Fruit fly (Drosophila melanogaster): ENCODE data around the gene spoon.
A peak's percentile ranks its signal among the peaks of the same experiment; 100 is the strongest.

The spoon gene

dm6 chrX:5420568-5421019 is at the start of gene spoon:
Gene spoon, minus strand, starts transcription at chrX:5420867.
- no peak for TF ChIP-seq Sox102F (GFP tag; optimal IDR thresholded peaks at IDR 0.05)
- TF ChIP-seq Eip78C (GFP tag): peak; percentile 62
- no peak for TF ChIP-seq CG9139 (GFP tag; optimal IDR thresholded peaks at IDR 0.05)
- TF ChIP-seq fd85E (GFP tag; optimal IDR thresholded peaks at IDR 0.05): no peak
- no peak for TF ChIP-seq Met (GFP tag; optimal IDR thresholded peaks at IDR 0.05)
- TF ChIP-seq lz (GFP tag; optimal IDR thresholded peaks at IDR 0.05): peak; percentile 1
- no peak for TF ChIP-seq Eip75B (GFP tag; optimal IDR thresholded peaks at IDR 0.05)
- no peak for TF ChIP-seq CG11902 (GFP tag; optimal IDR thresholded peaks at IDR 0.05)
- TF ChIP-seq CG11294 (GFP tag; IDR thresholded peaks at IDR 0.05): no peak
- TF ChIP-seq CG1621 (tag; optimal IDR thresholded peaks at IDR 0.05): peak; percentile 22
- TF ChIP-seq CG15336 (GFP tag; IDR thresholded peaks at IDR 0.05): 0 out of 2 replicates have a peak, but pooled peaks have one; percentile 14
- TF ChIP-seq CG6792 (GFP tag; optimal IDR thresholded peaks at IDR 0.05): no peak
- TF ChIP-seq CG8319 (GFP tag; optimal IDR thresholded peaks at IDR 0.05): no peak
- TF ChIP-seq CG16779 (tag; optimal IDR thresholded peaks at IDR 0.05): no peak
- TF ChIP-seq CG8632 (GFP tag; optimal IDR thresholded peaks at IDR 0.05): no peak
- no peak for TF ChIP-seq eg (GFP tag; IDR thresholded peaks at IDR 0.05)
- peak; percentile 16 for TF ChIP-seq topi (GFP tag; optimal IDR thresholded peaks at IDR 0.05)
- TF ChIP-seq achi (GFP tag; optimal IDR thresholded peaks at IDR 0.05): peak; percentile 24
- no peak for TF ChIP-seq CG3919 (GFP tag; optimal IDR thresholded peaks at IDR 0.05)
- TF ChIP-seq Sox15 (GFP tag; optimal IDR thresholded peaks at IDR 0.05): no peak
- TF ChIP-seq CG7368 (GFP tag; optimal IDR thresholded peaks at IDR 0.05): no peak
- peak; percentile 34 for TF ChIP-seq Hr39 (GFP tag; optimal IDR thresholded peaks at IDR 0.05)
- no peak for TF ChIP-seq net (GFP tag; optimal IDR thresholded peaks at IDR 0.05)
- no peak for TF ChIP-seq fd59A (GFP tag; optimal IDR thresholded peaks at IDR 0.05)
- peak; percentile 43 for TF ChIP-seq CG31627 (GFP tag; optimal IDR thresholded peaks at IDR 0.05)
- TF ChIP-seq CG6854 (GFP tag; optimal IDR thresholded peaks at IDR 0.05): no peak
- TF ChIP-seq Ets21C (GFP tag; optimal IDR thresholded peaks at IDR 0.05): no peak
- TF ChIP-seq fkh (GFP tag; optimal IDR thresholded peaks at IDR 0.05): peak; percentile 18
- no peak for TF ChIP-seq acj6 (GFP tag; optimal IDR thresholded peaks at IDR 0.05)
- TF ChIP-seq vri (GFP tag; optimal IDR thresholded peaks at IDR 0.05): no peak
- no peak for TF ChIP-seq Lpt (GFP tag; optimal IDR thresholded peaks at IDR 0.05)
- no peak for TF ChIP-seq CG32006 (GFP tag; optimal IDR thresholded peaks at IDR 0.05)
- TF ChIP-seq CG4318 (GFP tag; optimal IDR thresholded peaks at IDR 0.05): no peak
- TF ChIP-seq svp (GFP tag): peak; percentile 60
- TF ChIP-seq spab (GFP tag; optimal IDR thresholded peaks at IDR 0.05): no peak
- no peak for TF ChIP-seq CG6808 (GFP tag; optimal IDR thresholded peaks at IDR 0.05)
- TF ChIP-seq OdsH (GFP tag; optimal IDR thresholded peaks at IDR 0.05): no peak
- TF ChIP-seq Sox14 (GFP tag; optimal IDR thresholded peaks at IDR 0.05): peak; percentile 23
- TF ChIP-seq ss (GFP tag; optimal IDR thresholded peaks at IDR 0.05): no peak

- TF ChIP-seq Sox102F (GFP tag; optimal IDR thresholded peaks at IDR 0.05) (no peak), eg (GFP tag; IDR thresholded peaks at IDR 0.05) (0 out of 3 replicates have a peak, but pooled peaks have one; percentile 25), esn (GFP tag; optimal IDR thresholded peaks at IDR 0.05) (no peak)
These were observed 25.7 kb upstream of the spoon start, which contains the start of gene SPR for dm6 chrX:5446404-5446803. Gene SPR, plus strand, starts transcription at chrX:5446656.
